Worm (Caenorhabditis elegans): Measurements from ENCODE around the gene cpx-2.

DNA sequence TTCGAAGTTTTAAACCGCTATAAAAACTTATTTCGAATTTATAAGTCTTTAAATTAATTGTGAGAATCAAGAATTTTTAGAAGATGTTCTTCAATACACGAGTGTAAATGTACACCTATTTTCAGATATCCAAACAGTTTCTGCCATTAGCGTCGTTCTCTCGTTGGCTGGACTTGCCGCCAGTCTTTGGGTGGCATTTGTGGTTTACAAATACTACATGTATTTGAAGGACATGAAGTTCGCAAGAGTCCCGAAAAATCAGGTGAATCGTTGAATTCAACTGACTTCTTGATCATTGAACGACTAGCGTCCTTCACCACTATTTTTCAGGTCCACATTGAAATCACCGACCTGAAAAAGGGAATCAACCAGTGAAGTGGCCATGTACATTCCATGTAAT, 44.7 kb upstream of the cpx-2 start:
- TF ChIP-seq unc-62 (GFP tag; optimal IDR thresholded peaks at IDR 0.05) (no peak), mxl-1 (tag; optimal IDR thresholded peaks at IDR 0.05) (no peak), akir-1 (GFP tag; optimal IDR thresholded peaks at IDR 0.05) (no peak), Y56A3A.18 (GFP tag; IDR thresholded peaks at IDR 0.05) (no peak)
